Worm (Caenorhabditis elegans) whole organism, L4 larva: ENCODE results near the gene spe-45.

Experiments
- F26F4.8 ChIP-seq: fragments of 200-800 bp; sonication (Bioruptor generic); conservative IDR thresholded peaks from 2 replicates; pipeline ENCODE4 v1.3.6; 2022; ENCODE audit warnings: missing genetic modification characterization, missing compliant biosample characterization
- F44E2.7 ChIP-seq: fragments of 200-800 bp; sonication (Bioruptor generic); IDR thresholded peaks from 2 replicates; pipeline ENCODE4 v2.1.2; 2022; ENCODE audit warnings: missing genetic modification characterization, missing compliant biosample characterization
- F49E8.2 ChIP-seq: sonication (generic microtip); optimal IDR thresholded peaks from 2 replicates; lab custom pipeline; 2016; ENCODE audit warnings: missing compliant biosample characterization, mild to moderate bottlenecking, missing genetic modification characterization, borderline replicate concordance
- T20F7.1 ChIP-seq: fragments of 200-800 bp; sonication (Bioruptor generic); optimal IDR thresholded peaks from 2 replicates; lab custom pipeline; 2018; ENCODE audit warnings: mild to moderate bottlenecking, missing genetic modification characterization, missing compliant biosample characterization
- Y105C5A.15 ChIP-seq: fragments of 200-800 bp; sonication (Bioruptor generic); IDR thresholded peaks from 2 replicates; pipeline ENCODE4 v1.3.6; 2022; ENCODE audit warnings: missing genetic modification characterization, missing compliant biosample characterization
- Y5F2A.4 ChIP-seq: fragments of 200-800 bp; sonication (Bioruptor generic); optimal IDR thresholded peaks from 2 replicates; lab custom pipeline; 2018; ENCODE audit warnings: mild to moderate bottlenecking, missing genetic modification characterization, missing compliant biosample characterization
- Y75B8A.6 ChIP-seq: fragments of 200-800 bp; sonication (Bioruptor generic); IDR thresholded peaks from 2 replicates; pipeline ENCODE4 v1.3.6; 2022; ENCODE audit warnings: missing genetic modification reagents, missing genetic modification characterization, missing compliant biosample characterization
- aha-1 ChIP-seq: fragments of 150-350 bp; peaks from one replicate; lab custom pipeline; 2014; ENCODE audit warnings: missing biosample characterization, missing genetic modification characterization
- aly-2 ChIP-seq: sonication (generic microtip); optimal IDR thresholded peaks from 2 replicates; lab custom pipeline; 2018; ENCODE audit warnings: missing biosample characterization, missing genetic modification characterization
- ceh-20 ChIP-seq: fragments of 200-800 bp; sonication (Bioruptor generic); IDR thresholded peaks from 2 replicates; pipeline ENCODE4 v1.3.6; 2022; ENCODE audit warnings: missing genetic modification reagents, missing genetic modification characterization, missing compliant biosample characterization
- cey-2 ChIP-seq: sonication (generic microtip); optimal IDR thresholded peaks from 3 replicates; lab custom pipeline; 2017; ENCODE audit warnings: missing genetic modification characterization, mild to moderate bottlenecking, missing compliant biosample characterization, antibody characterized with exemption, borderline replicate concordance; ENCODE audit not compliant: insufficient read depth
- ctbp-1 ChIP-seq: fragments of 200-800 bp; sonication (Bioruptor generic); IDR thresholded peaks from 2 replicates; pipeline ENCODE4 v1.3.6; 2022; ENCODE audit warnings: missing genetic modification reagents, missing genetic modification characterization, missing compliant biosample characterization
- dmd-6 ChIP-seq: fragments of 200-800 bp; sonication (Bioruptor generic); IDR thresholded peaks from 2 replicates; pipeline ENCODE4 v1.3.6; 2022; ENCODE audit warnings: missing genetic modification reagents, missing genetic modification characterization, missing compliant biosample characterization
- dve-1 ChIP-seq: sonication (generic microtip); optimal IDR thresholded peaks from 2 replicates; lab custom pipeline; 2017; ENCODE audit warnings: antibody characterized with exemption, mild to moderate bottlenecking, missing genetic modification characterization, missing compliant biosample characterization; ENCODE audit not compliant: insufficient read depth
- egl-27 ChIP-seq: sonication (generic microtip); optimal IDR thresholded peaks from 3 replicates; lab custom pipeline; 2017; ENCODE audit warnings: missing biosample characterization, missing genetic modification reagents, missing genetic modification characterization
- egl-43 ChIP-seq: fragments of 200-800 bp; sonication (Bioruptor generic); IDR thresholded peaks from 2 replicates; pipeline ENCODE4 v1.3.6; 2022; ENCODE audit warnings: missing genetic modification reagents, missing genetic modification characterization, missing compliant biosample characterization
- fkh-10 ChIP-seq: fragments of 150-350 bp; optimal IDR thresholded peaks from 2 replicates; lab custom pipeline; 2014; ENCODE audit warnings: missing biosample characterization, missing genetic modification reagents, missing genetic modification characterization
- hlh-11 ChIP-seq: fragments of 200-800 bp; sonication (Bioruptor generic); optimal IDR thresholded peaks from 2 replicates; lab custom pipeline; 2018; ENCODE audit warnings: mild to moderate bottlenecking, missing genetic modification characterization, missing compliant biosample characterization
- hlh-30 ChIP-seq: sonication (generic microtip); optimal IDR thresholded peaks from 2 replicates; lab custom pipeline; 2017; ENCODE audit warnings: antibody characterized with exemption, mild to moderate bottlenecking, missing genetic modification characterization, missing compliant biosample characterization; ENCODE audit not compliant: insufficient read depth
- hmg-1.1 ChIP-seq: fragments of 200-800 bp; sonication (Bioruptor generic); IDR thresholded peaks from 2 replicates; pipeline ENCODE4 v1.3.6; 2022; ENCODE audit warnings: missing genetic modification reagents, missing genetic modification characterization, missing compliant biosample characterization
- lin-1 ChIP-seq: fragments of 200-800 bp; sonication (Bioruptor generic); IDR thresholded peaks from 2 replicates; pipeline ENCODE4 v1.3.6; 2022; ENCODE audit warnings: missing genetic modification reagents, missing genetic modification characterization, missing compliant biosample characterization
- lin-38 ChIP-seq: fragments of 200-800 bp; sonication (Bioruptor generic); IDR thresholded peaks from 2 replicates; pipeline ENCODE4 v1.3.6; 2022; ENCODE audit warnings: missing genetic modification reagents, missing genetic modification characterization, missing compliant biosample characterization
- lin-39 ChIP-seq: fragments of 150-350 bp; optimal IDR thresholded peaks from 2 replicates; lab custom pipeline; 2014; ENCODE audit warnings: missing biosample characterization, missing genetic modification reagents, missing genetic modification characterization
- lsy-2 ChIP-seq, 2 experiments: fragments of 150-350 bp in 1 of 2; sonication (generic microtip) in 1 of 2; optimal IDR thresholded peaks; 2 replicates each; lab custom pipeline; 2014 to 2017; ENCODE audit warnings: missing biosample characterization in 2 of 2, missing genetic modification characterization in 2 of 2
- mdl-1 ChIP-seq, 2 experiments: fragments of 150-350 bp in 1 of 2; sonication (generic microtip) in 1 of 2; optimal IDR thresholded peaks; 2 replicates each; lab custom pipeline; 2014 to 2017; ENCODE audit warnings: missing biosample characterization in 2 of 2, missing genetic modification characterization in 2 of 2
- mdt-29 ChIP-seq: fragments of 200-800 bp; sonication (Bioruptor generic); IDR thresholded peaks from 2 replicates; pipeline ENCODE4 v1.3.6; 2022; ENCODE audit warnings: missing genetic modification reagents, missing genetic modification characterization, missing compliant biosample characterization
- mep-1 ChIP-seq: fragments of 150-350 bp; sonication (generic microtip); optimal IDR thresholded peaks from 3 replicates; lab custom pipeline; 2014; ENCODE audit warnings: missing biosample characterization, missing genetic modification characterization
- mxl-2 ChIP-seq: fragments of 200-800 bp; sonication (Bioruptor generic); conservative IDR thresholded peaks from 2 replicates; pipeline ENCODE4 v1.3.6; 2022; ENCODE audit warnings: missing genetic modification reagents, missing genetic modification characterization, missing compliant biosample characterization
- nhr-102 ChIP-seq: sonication (generic microtip); optimal IDR thresholded peaks from 2 replicates; lab custom pipeline; 2016; ENCODE audit warnings: mild to moderate bottlenecking, missing genetic modification characterization, moderate library complexity, missing compliant biosample characterization
- nhr-25 ChIP-seq: sonication (generic microtip); optimal IDR thresholded peaks from 2 replicates; lab custom pipeline; 2017; ENCODE audit warnings: missing genetic modification characterization, mild to moderate bottlenecking, missing compliant biosample characterization, antibody characterized with exemption, moderate library complexity, borderline replicate concordance; ENCODE audit not compliant: insufficient read depth
- nhr-28 ChIP-seq: fragments of 150-350 bp; optimal IDR thresholded peaks from 2 replicates; lab custom pipeline; 2014; ENCODE audit warnings: missing biosample characterization, missing genetic modification characterization
- nhr-41 ChIP-seq: fragments of 200-800 bp; sonication (Bioruptor generic); IDR thresholded peaks from 2 replicates; pipeline ENCODE4 v1.3.6; 2022; ENCODE audit warnings: missing genetic modification reagents, missing genetic modification characterization, missing compliant biosample characterization
- nhr-48 ChIP-seq: sonication (generic microtip); optimal IDR thresholded peaks from 2 replicates; lab custom pipeline; 2016; ENCODE audit warnings: mild to moderate bottlenecking, missing genetic modification characterization, missing compliant biosample characterization
- nhr-77 ChIP-seq: fragments of 150-350 bp; optimal IDR thresholded peaks from 2 replicates; lab custom pipeline; 2014; ENCODE audit warnings: missing biosample characterization, missing genetic modification characterization
- pha-4 ChIP-seq, 2 experiments: fragments of 150-350 bp in 1 of 2; fragments of 200-800 bp in 1 of 2; sonication (Bioruptor generic) in 1 of 2; IDR thresholded peaks in 1 of 2; optimal IDR thresholded peaks in 1 of 2; 2 replicates each; pipeline versions ENCODE4 v1.3.6 to Lab custom; 2014 to 2022; ENCODE audit warnings: missing genetic modification characterization in 2 of 2, missing genetic modification reagents in 2 of 2, missing biosample characterization in 1 of 2, missing compliant biosample characterization in 1 of 2
- pqm-1 ChIP-seq: sonication (generic microtip); optimal IDR thresholded peaks from 2 replicates; lab custom pipeline; 2017; ENCODE audit warnings: missing biosample characterization, missing genetic modification characterization
- rbr-2 ChIP-seq: sonication (generic microtip); optimal IDR thresholded peaks from 2 replicates; lab custom pipeline; 2016; ENCODE audit warnings: missing genotype, missing genetic modification characterization, missing compliant biosample characterization
- sdz-12 ChIP-seq: fragments of 200-800 bp; sonication (Bioruptor generic); optimal IDR thresholded peaks from 2 replicates; lab custom pipeline; 2018; ENCODE audit warnings: mild to moderate bottlenecking, missing genetic modification characterization, missing compliant biosample characterization
- skn-1 ChIP-seq: fragments of 150-350 bp; optimal IDR thresholded peaks from 2 replicates; lab custom pipeline; 2014; ENCODE audit warnings: missing biosample characterization, missing genetic modification characterization
- snpc-1.2 ChIP-seq: fragments of 200-800 bp; sonication (Bioruptor generic); IDR thresholded peaks from 2 replicates; pipeline ENCODE4 v1.3.6; 2022; ENCODE audit warnings: missing genetic modification reagents, missing genetic modification characterization, missing compliant biosample characterization
- unc-62 ChIP-seq, 3 experiments: fragments of 150-350 bp in 1 of 3; sonication (generic microtip); optimal IDR thresholded peaks in 2 of 3; peaks in 1 of 3; 1 replicate in 1 of 3; 2 replicates in 2 of 3; lab custom pipeline; 2014 to 2017; ENCODE audit warnings: missing biosample characterization in 3 of 3, missing genetic modification characterization in 3 of 3, missing genetic modification reagents in 3 of 3, missing genotype in 1 of 3
- vab-7 ChIP-seq: fragments of 200-800 bp; sonication (Bioruptor generic); IDR thresholded peaks from 2 replicates; pipeline ENCODE4 v1.3.6; 2022; ENCODE audit warnings: missing genetic modification reagents, missing genetic modification characterization, missing compliant biosample characterization
- zip-11 ChIP-seq: fragments of 200-800 bp; sonication (Bioruptor generic); IDR thresholded peaks from 2 replicates; pipeline ENCODE4 v1.3.6; 2022; ENCODE audit warnings: missing genetic modification characterization, missing compliant biosample characterization
- ztf-11 ChIP-seq: fragments of 150-350 bp; optimal IDR thresholded peaks from 2 replicates; lab custom pipeline; 2014; ENCODE audit warnings: missing biosample characterization, missing genetic modification characterization

spe-45 gene

ce11 chrIV:12427687-12428284 lies 37.9 kb upstream of the spe-45 start (continued):
- TF ChIP-seq vab-7 (GFP tag; lab: Robert Waterston, UW) = no peak
- TF ChIP-seq fkh-10 (GFP tag; lab: Kevin White, UChicago) = no peak
- TF ChIP-seq, all 104 proteins: peak for 9

ce11 chrIV:12425595-12425994 lies 35.7 kb upstream of the spe-45 start:
- TF ChIP-seq unc-62 (GFP tag; optimal IDR thresholded peaks at IDR 0.05 in 1 of 2; lab: Kevin White, UChicago) (peak in 1 of 2 experiments; percentile 97), unc-62 (tag; optimal IDR thresholded peaks at IDR 0.05; lab: Kevin White, UChicago) (no peak), Y5F2A.4 (GFP tag; lab: Kevin White, UChicago) (no peak), vab-7 (GFP tag; lab: Robert Waterston, UW) (0 out of 2 replicates have a peak, but pooled peaks have one; percentile 45), aha-1 (tag; lab: Kevin White, UChicago) (peak; percentile 93), snpc-1.2 (GFP tag; lab: Robert Waterston, UW) (no peak), mdt-29 (GFP tag; lab: Robert Waterston, UW) (0 out of 2 replicates have a peak, but pooled peaks have one; percentile 11), hlh-30 (peak; percentile 53), skn-1 (tag; lab: Kevin White, UChicago) (no peak), ceh-20 (GFP tag; lab: Robert Waterston, UW) (peak; percentile 76), mep-1 (tag; lab: Kevin White, UChicago) (peak; percentile 9)

- TF ChIP-seq egl-27 (tag; lab: Kevin White, UChicago) (no peak), nhr-77 (tag; lab: Kevin White, UChicago) (peak; percentile 46), pha-4 (GFP tag; IDR thresholded peaks at IDR 0.05; lab: Robert Waterston, UW) (no peak), pha-4 (tag; optimal IDR thresholded peaks at IDR 0.05; lab: Kevin White, UChicago) (no peak), cey-2 (tag; lab: Kevin White, UChicago) (no peak), nhr-28 (tag; lab: Kevin White, UChicago) (peak; percentile 72), dve-1 (tag; lab: Kevin White, UChicago) (peak; percentile 67), lin-38 (GFP tag; lab: Robert Waterston, UW) (no peak), lsy-2 (tag; optimal IDR thresholded peaks at IDR 0.05; lab: Kevin White, UChicago) (peak in 1 of 2 experiments; percentile 17), ctbp-1 (GFP tag; lab: Robert Waterston, UW) (no peak), T20F7.1 (GFP tag; lab: Kevin White, UChicago) (no peak), Y105C5A.15 (GFP tag; lab: Robert Waterston, UW) (no peak), F26F4.8 (GFP tag; lab: Robert Waterston, UW) (no peak), nhr-48 (tag; lab: Kevin White, UChicago) (peak; percentile 27), F44E2.7 (GFP tag; lab: Robert Waterston, UW) (no peak), pqm-1 (tag; lab: Kevin White, UChicago) (peak; percentile 76), hlh-11 (tag; lab: Kevin White, UChicago) (peak; percentile 54), skn-1 (tag; lab: Kevin White, UChicago) (no peak), Y75B8A.6 (GFP tag; lab: Robert Waterston, UW) (no peak), nhr-25 (tag; lab: Kevin White, UChicago) (no peak), dmd-6 (peak; percentile 54), nhr-102 (tag; lab: Kevin White, UChicago) (peak; percentile 1), lin-39 (tag; lab: Kevin White, UChicago) (no peak), egl-43 (GFP tag; lab: Robert Waterston, UW) (no peak), aly-2 (no peak), zip-11 (GFP tag; lab: Robert Waterston, UW) (no peak), mdl-1 (tag; optimal IDR thresholded peaks at IDR 0.05; lab: Kevin White, UChicago) (no peak), F49E8.2 (no peak), mxl-2 (GFP tag; lab: Robert Waterston, UW) (no peak), sdz-12 (GFP tag; lab: Kevin White, UChicago) (no peak), ztf-11 (tag; lab: Kevin White, UChicago) (no peak), hmg-1.1 (GFP tag; lab: Robert Waterston, UW) (no peak), lin-1 (GFP tag; lab: Robert Waterston, UW) (no peak), nhr-41 (GFP tag; lab: Robert Waterston, UW) (no peak), rbr-2 (tag; lab: Kevin White, UChicago) (no peak), fkh-10 (GFP tag; lab: Kevin White, UChicago) (no peak)
Measured at ce11 chrIV:12420455-12420854, 30.6 kb upstream of the spe-45 start, which contains the start of gene ugt-65. TSS of gene ugt-65 (plus strand) at chrIV:12420683.
